Fruit fly (Drosophila melanogaster) whole organism, pupa: ENCODE measurements around the gene Vajk1.

Experiments used
- CG10348 ChIP-seq: fragments of 200-800 bp; sonication (Bioruptor generic); IDR thresholded peaks from 2 replicates; pipeline ENCODE4 v1.3.6; 2022; ENCODE audit warnings: missing biosample characterization, missing genetic modification characterization
- CG12605 ChIP-seq: fragments of 200-800 bp; sonication (Bioruptor generic); IDR thresholded peaks from 2 replicates; pipeline ENCODE4 v1.3.6; 2022; ENCODE audit warnings: missing biosample characterization, missing genetic modification characterization
- CG14655 ChIP-seq: fragments of 200-800 bp; sonication (Bioruptor generic); optimal IDR thresholded peaks from 3 replicates; lab custom pipeline; 2017; ENCODE audit warnings: mild to moderate bottlenecking, missing biosample characterization, missing genetic modification reagents, missing genetic modification characterization
- CG15710 ChIP-seq: fragments of 200-800 bp; sonication (Bioruptor generic); optimal IDR thresholded peaks from 2 replicates; lab custom pipeline; 2018; ENCODE audit warnings: missing biosample characterization, mild to moderate bottlenecking, missing genetic modification characterization, moderate library complexity
- CG17806 ChIP-seq: fragments of 200-800 bp; sonication (Bioruptor generic); optimal IDR thresholded peaks from 2 replicates; lab custom pipeline; 2018; ENCODE audit warnings: missing biosample characterization, mild to moderate bottlenecking, missing genetic modification characterization, moderate library complexity
- CG32121 ChIP-seq: fragments of 200-800 bp; sonication (Bioruptor generic); IDR thresholded peaks from 2 replicates; pipeline ENCODE4 v1.3.6; 2022; ENCODE audit warnings: missing biosample characterization, missing genetic modification characterization
- CG34367 ChIP-seq: fragments of 200-800 bp; sonication (Bioruptor generic); optimal IDR thresholded peaks from 2 replicates; lab custom pipeline; 2018; ENCODE audit warnings: missing biosample characterization, mild to moderate bottlenecking, missing genetic modification characterization
- CG4496 ChIP-seq: fragments of 200-800 bp; sonication (Bioruptor generic); IDR thresholded peaks from 3 replicates; pipeline ENCODE4 v1.3.6; 2022; ENCODE audit warnings: missing biosample characterization, missing genetic modification characterization
- CG8159 ChIP-seq: fragments of 200-800 bp; sonication (Bioruptor generic); optimal IDR thresholded peaks from 3 replicates; lab custom pipeline; 2018; ENCODE audit warnings: missing biosample characterization, mild to moderate bottlenecking, missing genetic modification characterization, moderate library complexity
- CG8301 ChIP-seq: fragments of 200-800 bp; sonication (Bioruptor generic); optimal IDR thresholded peaks from 2 replicates; lab custom pipeline; 2018; ENCODE audit warnings: missing biosample characterization, mild to moderate bottlenecking, missing genetic modification characterization
- CG9948 ChIP-seq: fragments of 200-800 bp; sonication (Bioruptor generic); optimal IDR thresholded peaks from 2 replicates; lab custom pipeline; 2018; ENCODE audit warnings: missing biosample characterization, mild to moderate bottlenecking, missing genetic modification characterization, moderate library complexity
- D1 ChIP-seq: fragments of 200-800 bp; sonication (Bioruptor generic); optimal IDR thresholded peaks from 2 replicates; lab custom pipeline; 2018; ENCODE audit warnings: missing biosample characterization, mild to moderate bottlenecking, missing genetic modification characterization, moderate library complexity
- EcR ChIP-seq: fragments of 200-800 bp; sonication (Bioruptor generic); optimal IDR thresholded peaks from 3 replicates; lab custom pipeline; 2019; ENCODE audit warnings: missing biosample characterization, missing genetic modification characterization, mild to moderate bottlenecking, moderate library complexity, missing genetic modification reagents
- Ets98B ChIP-seq: fragments of 200-800 bp; sonication (Bioruptor generic); IDR thresholded peaks from 2 replicates; pipeline ENCODE4 v1.3.6; 2022; ENCODE audit warnings: missing biosample characterization, missing genetic modification characterization
- Pif1A ChIP-seq: fragments of 200-800 bp; sonication (Bioruptor generic); optimal IDR thresholded peaks from 3 replicates; lab custom pipeline; 2016; ENCODE audit warnings: missing biosample characterization, missing genetic modification characterization
- Pif1B ChIP-seq: fragments of 200-800 bp; sonication (Bioruptor generic); optimal IDR thresholded peaks from 3 replicates; lab custom pipeline; 2016; ENCODE audit warnings: missing biosample characterization, missing genetic modification characterization
- Snoo ChIP-seq: fragments of 200-800 bp; sonication (Bioruptor generic); optimal IDR thresholded peaks from 3 replicates; lab custom pipeline; 2017; ENCODE audit warnings: missing biosample characterization, mild to moderate bottlenecking, missing genetic modification characterization, inconsistent platforms
- fd96Ca ChIP-seq: fragments of 200-800 bp; sonication (Bioruptor generic); IDR thresholded peaks from 3 replicates; pipeline ENCODE4 v1.3.6; 2022; ENCODE audit warnings: missing biosample characterization, missing genetic modification characterization
- gl ChIP-seq: fragments of 200-800 bp; sonication (Bioruptor generic); optimal IDR thresholded peaks from 2 replicates; lab custom pipeline; 2018; ENCODE audit warnings: missing biosample characterization, mild to moderate bottlenecking, missing genetic modification characterization
- rn ChIP-seq: fragments of 200-800 bp; sonication (Bioruptor generic); IDR thresholded peaks from 2 replicates; pipeline ENCODE4 v1.3.6; 2022; ENCODE audit warnings: missing biosample characterization, missing genetic modification characterization

Gene Vajk1

DNA sequence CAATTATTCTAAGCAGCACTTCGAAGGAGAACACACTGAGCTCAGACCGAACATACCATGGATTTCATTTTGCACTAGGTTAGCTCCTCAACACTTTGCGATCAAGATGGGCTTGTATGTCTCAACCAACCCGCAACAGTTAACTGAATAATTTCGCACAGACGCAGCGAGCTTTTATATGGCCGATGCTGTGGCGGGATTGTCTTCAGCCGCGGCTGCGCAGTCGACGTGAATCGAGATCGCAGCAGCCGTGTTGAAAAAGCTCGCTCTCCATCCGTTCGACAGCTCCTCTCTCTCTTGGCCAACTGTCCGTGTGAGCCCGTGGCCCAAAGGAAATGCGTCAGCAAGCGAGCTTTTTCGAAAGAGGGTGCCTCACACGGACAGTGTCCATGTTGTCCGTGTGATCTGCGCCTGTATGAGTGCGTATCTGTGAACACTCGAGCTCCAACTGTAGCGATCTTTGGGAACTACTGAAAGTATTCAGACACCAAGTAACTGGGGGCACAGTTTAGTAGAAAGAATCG lies 11.3 kb upstream of the Vajk1 start, which contains the start of gene Vajk2:
TSS of gene Vajk2 (minus strand) at position 151 of the 524 bp plus-strand sequence.
- TF ChIP-seq CG4496 (GFP tag; lab: Robert Waterston, UW) (peak; percentile 84), Ets98B (peak; percentile 6; the same call in 1 of the 2 replicates), CG14655 (GFP tag; lab: Kevin White, UChicago) (no peak), EcR (GFP tag; lab: Kevin White, UChicago) (no peak), CG8159 (no peak)
- TF ChIP-seq, all 21 proteins: peak for 2

DNA sequence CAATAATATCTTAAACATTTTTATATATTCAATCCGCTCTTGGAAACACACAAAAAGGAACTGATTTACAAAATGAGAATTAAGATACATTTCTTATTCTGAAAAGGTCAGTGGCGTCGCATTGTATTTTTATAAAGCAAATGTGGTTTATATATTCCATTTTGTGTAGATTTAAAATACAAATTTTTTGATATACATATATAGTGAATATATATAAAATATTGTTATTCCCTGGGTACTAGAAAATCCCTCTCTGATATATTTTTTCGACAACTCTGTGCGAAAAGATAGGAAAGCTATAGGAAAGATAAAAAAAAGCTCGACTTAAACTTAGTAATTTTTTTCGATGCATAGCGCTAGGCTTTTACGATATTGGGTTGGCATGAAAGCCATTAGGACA lies 8.0 kb upstream of the Vajk1 start, which contains the start of gene CG42711:
TSS of gene CG42711 (minus strand) at position 45 of the 400 bp plus-strand sequence.
- TF ChIP-seq CG12605 (peak; percentile 45; the same call in 1 of the 2 replicates), gl (no peak), Ets98B (peak; percentile 75; the same call in 1 of the 2 replicates), CG32121 (GFP tag; lab: Robert Waterston, UW) (peak; percentile 71), CG8159 (peak; percentile 52), CG4496 (GFP tag; lab: Robert Waterston, UW) (peak; percentile 63; the same call in 2 of the 3 replicates)
- TF ChIP-seq, all 21 proteins: peak for 5

DNA sequence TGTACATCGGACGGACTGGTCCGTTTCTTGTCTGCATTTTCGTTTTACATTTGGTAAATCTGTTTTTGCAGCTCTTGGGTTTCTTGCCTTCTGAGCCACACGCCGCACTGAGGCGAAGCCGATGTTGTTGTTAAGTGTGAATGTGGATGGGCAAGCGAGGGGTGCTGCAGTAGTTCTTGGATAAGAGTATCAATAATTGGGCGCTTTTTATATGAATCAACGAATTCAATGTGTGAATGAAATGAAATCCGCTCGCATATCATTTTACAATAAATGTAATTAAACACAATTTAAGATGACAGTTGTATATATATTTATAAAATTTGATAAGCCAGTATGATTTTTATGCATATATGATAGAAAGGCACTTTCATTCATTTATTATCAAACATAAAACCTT lies 5.1 kb upstream of the Vajk1 start:
- TF ChIP-seq rn (GFP tag; lab: Robert Waterston, UW) (peak; percentile 34; the same call in 1 of the 2 replicates), Ets98B (no peak), CG32121 (GFP tag; lab: Robert Waterston, UW) (0 out of 2 replicates have a peak, but pooled peaks have one; percentile 16), CG4496 (GFP tag; lab: Robert Waterston, UW) (peak; percentile 15; the same call in 1 of the 3 replicates), CG14655 (GFP tag; lab: Kevin White, UChicago) (peak; percentile 30), CG15710 (tag; lab: Kevin White, UChicago) (no peak)

DNA sequence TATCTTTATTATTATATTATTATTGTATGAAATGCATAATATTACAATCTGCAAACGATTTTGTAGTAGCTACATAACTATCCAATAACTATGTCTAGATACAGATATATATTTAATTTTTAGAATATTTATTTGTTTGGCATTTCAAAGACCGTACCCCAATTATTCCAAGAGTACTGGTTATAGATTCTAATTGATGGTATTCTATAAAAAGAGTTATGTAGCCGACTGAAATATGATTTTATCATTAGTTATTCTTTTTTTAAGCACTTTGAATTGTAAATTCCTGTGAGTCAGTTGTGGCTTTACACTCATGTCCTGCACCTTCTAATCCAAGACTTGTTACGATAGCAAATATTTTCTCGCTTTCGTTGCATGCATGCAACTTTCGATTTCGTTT lies 2.3 kb upstream of the Vajk1 start:
- TF ChIP-seq fd96Ca (GFP tag; lab: Robert Waterston, UW) (no peak), CG8301 (tag; lab: Kevin White, UChicago) (peak; percentile 1), CG14655 (GFP tag; lab: Kevin White, UChicago) (peak; percentile 49), CG8159 (no peak), CG9948 (tag; lab: Kevin White, UChicago) (no peak), CG17806 (tag; lab: Kevin White, UChicago) (no peak), rn (GFP tag; lab: Robert Waterston, UW) (no peak), CG4496 (GFP tag; lab: Robert Waterston, UW) (peak; percentile 21; the same call in 1 of the 3 replicates), Pif1B (GFP tag; lab: Kevin White, UChicago) (no peak), CG15710 (tag; lab: Kevin White, UChicago) (no peak), CG12605 (no peak)
- TF ChIP-seq, all 21 proteins: peak for 3

DNA sequence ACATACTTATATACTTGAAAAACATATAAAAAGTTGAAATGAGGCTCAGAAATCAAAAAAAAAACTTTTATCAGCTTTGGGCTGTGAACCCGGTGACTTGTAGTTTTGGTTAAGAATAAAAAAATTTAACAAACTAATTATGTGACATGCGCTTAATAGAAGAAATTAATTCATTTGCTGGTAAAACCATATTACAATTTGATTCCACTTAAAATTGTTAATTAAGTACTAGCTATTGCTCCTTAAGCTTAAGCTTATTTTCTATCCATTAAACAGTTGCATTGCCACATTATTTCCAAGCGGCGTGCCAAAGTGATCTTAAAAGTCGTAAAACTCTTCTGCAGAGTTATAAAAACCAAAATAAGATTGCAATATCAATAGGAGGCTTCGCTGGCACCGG lies 631 bp upstream of the Vajk1 start:
- TF ChIP-seq gl (no peak), CG12605 (no peak), CG34367 (tag; lab: Kevin White, UChicago) (no peak), rn (GFP tag; lab: Robert Waterston, UW) (no peak), EcR (GFP tag; lab: Kevin White, UChicago) (no peak), CG10348 (no peak), CG14655 (GFP tag; lab: Kevin White, UChicago) (peak; percentile 20), Ets98B (no peak)
- TF ChIP-seq, all 21 proteins: peak for 1

dm6 chr2L:13914425-13914824 lies 8.9 kb downstream of the Vajk1 start, which contains the start of gene Ance-3:
Ance-3 (plus strand) TSS chr2L:13914725.
- TF ChIP-seq CG14655 (GFP tag; lab: Kevin White, UChicago): no peak
- TF ChIP-seq CG17806 (tag; lab: Kevin White, UChicago): no peak
- no peak for TF ChIP-seq D1 (tag; lab: Kevin White, UChicago)
- no peak for TF ChIP-seq Pif1B (GFP tag; lab: Kevin White, UChicago)
- no peak for TF ChIP-seq Ets98B
- TF ChIP-seq CG9948 (tag; lab: Kevin White, UChicago): no peak
- no peak for TF ChIP-seq CG32121 (GFP tag; lab: Robert Waterston, UW)
- TF ChIP-seq CG34367 (tag; lab: Kevin White, UChicago): no peak
- TF ChIP-seq Snoo (tag; lab: Kevin White, UChicago): no peak
- no peak for TF ChIP-seq EcR (GFP tag; lab: Kevin White, UChicago)
- TF ChIP-seq Pif1A: no peak
- TF ChIP-seq gl: no peak
- TF ChIP-seq CG12605: no peak
- TF ChIP-seq CG8159: no peak
- TF ChIP-seq CG4496 (GFP tag; lab: Robert Waterston, UW): no peak
- TF ChIP-seq CG15710 (tag; lab: Kevin White, UChicago): no peak
- no peak for TF ChIP-seq rn (GFP tag; lab: Robert Waterston, UW)
- TF ChIP-seq CG8301 (tag; lab: Kevin White, UChicago): no peak
- no peak for TF ChIP-seq fd96Ca (GFP tag; lab: Robert Waterston, UW)
- TF ChIP-seq, all 21 proteins: peak for 0

dm6 chr2L:13911783-13912182 lies 11.6 kb downstream of the Vajk1 start, which contains the start of gene Acyp:
Acyp (plus strand) TSS chr2L:13912083.
- TF ChIP-seq CG8159 (no peak), CG9948 (tag; lab: Kevin White, UChicago) (no peak), Pif1B (GFP tag; lab: Kevin White, UChicago) (no peak)
